Worm (Caenorhabditis elegans): ENCODE measurements around the gene enri-2.

DNA sequence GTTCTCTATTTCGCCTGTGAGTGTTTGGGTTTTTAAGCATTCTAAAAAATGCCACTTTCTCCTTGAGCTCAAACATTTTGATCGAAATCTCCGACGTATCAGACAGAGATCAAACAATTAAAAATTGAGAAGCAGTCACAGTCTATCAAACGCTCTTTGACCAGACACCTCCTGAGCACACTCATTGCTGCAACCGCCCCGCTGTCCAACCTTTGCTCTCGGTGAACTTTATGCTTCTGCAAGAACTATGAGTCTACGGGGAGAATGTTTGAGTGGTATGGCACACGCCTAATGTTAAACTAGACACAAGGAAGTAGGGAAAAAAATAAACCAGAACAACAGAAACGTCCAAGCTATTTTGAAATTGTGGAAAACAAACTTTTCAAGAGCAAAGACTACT, 19.6 kb downstream of the enri-2 start:
- no peak for TF ChIP-seq lin-1 (GFP tag; IDR thresholded peaks at IDR 0.05)
- no peak for TF ChIP-seq unc-39 (tag; optimal IDR thresholded peaks at IDR 0.05)

All from whole organism, L4 larva.